Fruit fly (Drosophila melanogaster): ENCODE data around the gene wek.

- no peak for TF ChIP-seq Snoo (tag; optimal IDR thresholded peaks at IDR 0.05)
- TF ChIP-seq D1 (tag; optimal IDR thresholded peaks at IDR 0.05): no peak
- TF ChIP-seq CG32121 (GFP tag; IDR thresholded peaks at IDR 0.05): no peak
- TF ChIP-seq Pif1B (GFP tag; optimal IDR thresholded peaks at IDR 0.05): no peak
- TF ChIP-seq EcR (GFP tag; optimal IDR thresholded peaks at IDR 0.05): no peak
- TF ChIP-seq fd96Ca (GFP tag; IDR thresholded peaks at IDR 0.05): no peak
- TF ChIP-seq CG4496 (GFP tag; IDR thresholded peaks at IDR 0.05): no peak
- TF ChIP-seq CG12605 (GFP tag; IDR thresholded peaks at IDR 0.05): no peak
- no peak for TF ChIP-seq CG34367 (tag; optimal IDR thresholded peaks at IDR 0.05)
- no peak for TF ChIP-seq CG10348 (GFP tag; IDR thresholded peaks at IDR 0.05)
- no peak for TF ChIP-seq rn (GFP tag; IDR thresholded peaks at IDR 0.05)
- no peak for TF ChIP-seq CG9948 (tag; optimal IDR thresholded peaks at IDR 0.05)
- no peak for TF ChIP-seq CG14655 (GFP tag; optimal IDR thresholded peaks at IDR 0.05)
Measured at dm6 chr2L:15760666-15761065, 7.5 kb downstream of the wek start.

Measured in whole organism, pupa.